Worm (Caenorhabditis elegans): Measurements from ENCODE around the gene cyp-25A1.
"Not testable (repeated sequence)": the region's sequence is repeated elsewhere in the genome, so short reads cannot be mapped to it uniquely, and the experiment has no call there.

Gene cyp-25A1

DNA sequence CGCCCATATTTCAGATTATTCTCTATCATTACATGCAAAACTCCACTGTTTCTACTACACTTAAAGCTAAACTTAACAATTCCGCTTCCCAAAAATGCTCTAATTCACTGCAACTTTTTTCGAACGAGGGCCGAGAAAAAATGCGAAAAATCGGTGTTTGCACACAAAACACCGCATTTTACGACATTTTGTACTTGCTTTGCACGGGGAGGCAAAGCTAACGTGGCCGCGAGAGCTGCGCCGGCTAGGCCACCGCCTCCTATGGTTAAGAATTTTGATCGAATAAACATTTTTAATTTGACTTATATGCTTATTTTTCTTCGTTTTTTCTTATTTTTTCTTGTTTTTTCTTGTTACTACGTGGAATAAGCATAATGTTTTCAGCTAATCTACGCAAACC is 22.5 kb downstream of the cyp-25A1 start (continued):
- TF ChIP-seq ekl-4 (GFP tag; IDR thresholded peaks at IDR 0.05) = peak; percentile 70
- TF ChIP-seq attf-5 (GFP tag; optimal IDR thresholded peaks at IDR 0.05) = peak; percentile 60
- TF ChIP-seq egl-44 (GFP tag; IDR thresholded peaks at IDR 0.05) = 0 out of 2 replicates have a peak, but pooled peaks have one; percentile 61
- TF ChIP-seq B0019.2 (GFP tag; conservative IDR thresholded peaks at IDR 0.05) = 0 out of 2 replicates have a peak, but pooled peaks have one; percentile 29
- peak; percentile 95 for TF ChIP-seq K11D2.4 (GFP tag; IDR thresholded peaks at IDR 0.05)
- peak; percentile 44; the same call in 1 of the 2 replicates for TF ChIP-seq ceh-100 (GFP tag; IDR thresholded peaks at IDR 0.05)
- TF ChIP-seq lin-54 (GFP tag; optimal IDR thresholded peaks at IDR 0.05) = peak; percentile 22
- peak; percentile 70 for TF ChIP-seq egrh-3 (GFP tag; IDR thresholded peaks at IDR 0.05)
- peak; percentile 69; the same call in 1 of the 2 replicates for TF ChIP-seq C06A6.2 (GFP tag; conservative IDR thresholded peaks at IDR 0.05)
- peak; percentile 78 for TF ChIP-seq attf-3 (GFP tag; conservative IDR thresholded peaks at IDR 0.05)
- TF ChIP-seq Y53G8AR.9 (GFP tag; conservative IDR thresholded peaks at IDR 0.05) = 0 out of 2 replicates have a peak, but pooled peaks have one; percentile 46
- TF ChIP-seq sea-2 (GFP tag; IDR thresholded peaks at IDR 0.05) = peak; percentile 83; the same call in 1 of the 2 replicates
- peak; percentile 72 for TF ChIP-seq rcor-1 (GFP tag; IDR thresholded peaks at IDR 0.05)
- TF ChIP-seq dox-1 (GFP tag; IDR thresholded peaks at IDR 0.05) = peak; percentile 88
- peak; percentile 91 for TF ChIP-seq bed-2 (GFP tag; IDR thresholded peaks at IDR 0.05)

DNA sequence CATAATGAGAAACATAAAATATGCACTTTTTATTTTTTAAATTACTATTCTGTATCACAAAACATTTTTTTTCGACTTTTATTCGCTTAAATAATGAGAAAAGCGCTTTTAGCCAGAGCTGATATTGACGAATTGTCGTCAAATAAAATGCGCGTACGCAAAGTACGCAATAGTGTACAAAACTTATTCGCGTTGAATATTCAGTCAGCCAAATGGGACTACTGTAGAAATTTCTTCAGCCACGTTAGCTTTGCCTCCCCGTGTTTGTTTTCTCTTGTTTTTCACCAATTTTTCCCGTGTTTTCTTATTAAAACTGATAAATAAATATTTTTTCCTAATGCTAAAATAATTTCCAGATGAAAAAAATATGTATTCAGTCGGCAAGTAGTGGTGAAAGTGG is 24.6 kb downstream of the cyp-25A1 start:
- TF ChIP-seq C06A6.2 (GFP tag; conservative IDR thresholded peaks at IDR 0.05) = peak; percentile 68
- peak; percentile 28 for TF ChIP-seq attf-5 (GFP tag; optimal IDR thresholded peaks at IDR 0.05)
- peak; percentile 96 for TF ChIP-seq hmg-1.2 (GFP tag; IDR thresholded peaks at IDR 0.05)
- TF ChIP-seq aptf-2 (GFP tag; conservative IDR thresholded peaks at IDR 0.05) = 0 out of 2 replicates have a peak, but pooled peaks have one; percentile 15
- 0 out of 2 replicates have a peak, but pooled peaks have one; percentile 53 for TF ChIP-seq Y95B8A.8 (GFP tag; IDR thresholded peaks at IDR 0.05)
- peak; percentile 85; the same call in 1 of the 2 replicates for TF ChIP-seq let-526 (GFP tag; IDR thresholded peaks at IDR 0.05)
- peak; percentile 68 for TF ChIP-seq attf-3 (GFP tag; conservative IDR thresholded peaks at IDR 0.05)
- TF ChIP-seq bed-2 (GFP tag; IDR thresholded peaks at IDR 0.05) = peak; percentile 81
- peak; percentile 64; the same call in 1 of the 2 replicates for TF ChIP-seq ceh-91 (GFP tag; IDR thresholded peaks at IDR 0.05)
- TF ChIP-seq lin-54 (GFP tag; optimal IDR thresholded peaks at IDR 0.05) = peak; percentile 28
- TF ChIP-seq C17E4.6 (GFP tag; IDR thresholded peaks at IDR 0.05) = peak; percentile 47; the same call in 1 of the 2 replicates
- TF ChIP-seq egl-44 (GFP tag; IDR thresholded peaks at IDR 0.05) = 0 out of 2 replicates have a peak, but pooled peaks have one; percentile 36
- peak; percentile 50 for TF ChIP-seq lin-40 (tag; optimal IDR thresholded peaks at IDR 0.05)
- peak; percentile 4 for TF ChIP-seq ceh-27 (GFP tag; optimal IDR thresholded peaks at IDR 0.05)
- TF ChIP-seq mcd-1 (GFP tag; IDR thresholded peaks at IDR 0.05) = peak; percentile 91
- peak; percentile 94 for TF ChIP-seq K11D2.4 (GFP tag; IDR thresholded peaks at IDR 0.05)
- peak; percentile 89 for TF ChIP-seq nfyb-1 (GFP tag; IDR thresholded peaks at IDR 0.05)
- peak; percentile 80 for TF ChIP-seq pbrm-1 (GFP tag; IDR thresholded peaks at IDR 0.05)
- TF ChIP-seq ztf-28 (GFP tag; IDR thresholded peaks at IDR 0.05) = peak; percentile 59; the same call in 1 of the 2 replicates
- TF ChIP-seq rcor-1 (GFP tag; IDR thresholded peaks at IDR 0.05) = peak; percentile 73
- TF ChIP-seq dox-1 (GFP tag; IDR thresholded peaks at IDR 0.05) = peak; percentile 91
- TF ChIP-seq cebp-1 (GFP tag; IDR thresholded peaks at IDR 0.05) = peak; percentile 73
- peak; percentile 39 for TF ChIP-seq cebp-1 (tag; optimal IDR thresholded peaks at IDR 0.05)
- peak; percentile 50; the same call in 1 of the 2 replicates for TF ChIP-seq ekl-4 (GFP tag; IDR thresholded peaks at IDR 0.05)
- TF ChIP-seq egrh-3 (GFP tag; IDR thresholded peaks at IDR 0.05) = 0 out of 2 replicates have a peak, but pooled peaks have one; percentile 11
- 0 out of 2 replicates have a peak, but pooled peaks have one; percentile 13 for TF ChIP-seq sea-2 (GFP tag; IDR thresholded peaks at IDR 0.05)
- TF ChIP-seq let-607 (tag; optimal IDR thresholded peaks at IDR 0.05) = peak in 1 of 2 experiments; percentile 60
- TF ChIP-seq egl-18 (GFP tag; IDR thresholded peaks at IDR 0.05) = peak; percentile 56; the same call in 1 of the 2 replicates
- peak; percentile 59 for TF ChIP-seq F33H1.4 (GFP tag; IDR thresholded peaks at IDR 0.05)

DNA sequence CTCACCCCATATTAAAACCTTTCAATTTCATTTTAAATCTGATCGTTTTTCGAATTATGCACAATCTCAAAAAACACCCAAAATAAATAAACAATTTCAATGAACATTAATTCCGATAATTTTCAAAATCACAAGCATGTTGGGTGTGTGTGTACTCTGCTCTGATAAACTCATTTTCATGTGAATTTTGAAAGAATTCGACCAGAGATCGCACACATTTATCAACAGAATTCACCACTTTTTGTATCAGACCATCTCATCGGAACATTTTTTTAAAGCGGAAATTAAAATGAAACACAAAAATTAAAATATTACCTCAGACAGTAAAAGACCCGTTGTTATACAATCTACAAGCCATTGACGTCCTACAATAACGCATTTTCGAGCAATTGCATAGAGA is 25.6 kb downstream of the cyp-25A1 start:
- TF ChIP-seq hmg-1.2 (GFP tag; IDR thresholded peaks at IDR 0.05) = 0 out of 2 replicates have a peak, but pooled peaks have one; percentile 11
- peak; percentile 23 for TF ChIP-seq nhr-80 (tag; optimal IDR thresholded peaks at IDR 0.05)
- not testable (repeated sequence) for TF ChIP-seq cebp-1 (GFP tag; IDR thresholded peaks at IDR 0.05)
- peak; percentile 23 for TF ChIP-seq cebp-1 (tag; optimal IDR thresholded peaks at IDR 0.05)
